Worm (Caenorhabditis elegans): ENCODE data around the gene hpo-8.

DNA sequence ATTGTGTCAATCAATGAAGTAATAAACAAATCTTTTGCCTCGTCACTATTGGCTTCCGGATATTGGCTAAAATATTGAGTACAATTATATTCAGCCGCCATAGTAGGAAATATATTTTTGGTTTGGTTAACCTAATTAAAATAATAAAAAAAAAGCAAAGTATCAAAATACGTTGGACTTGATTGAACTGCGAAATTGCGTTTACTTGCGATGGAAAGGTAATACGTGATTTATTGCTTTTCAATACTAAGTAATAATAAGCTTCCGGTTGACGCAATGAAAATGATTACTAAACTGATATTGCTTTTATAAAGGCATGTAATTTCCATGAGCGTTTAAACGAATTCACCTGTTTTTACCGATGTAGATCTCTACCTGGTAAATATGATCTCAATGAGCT, 39.5 kb upstream of the hpo-8 start, which contains the start of gene dmsr-9:
- no peak for TF ChIP-seq pqm-1 (tag; optimal IDR thresholded peaks at IDR 0.05)
- TF ChIP-seq ceh-9 (tag; optimal IDR thresholded peaks at IDR 0.05) = no peak
- no peak for TF ChIP-seq pax-1 (tag; optimal IDR thresholded peaks at IDR 0.05)
- no peak for TF ChIP-seq dmd-4 (tag; optimal IDR thresholded peaks at IDR 0.05; ENCODE audit: borderline replicate concordance)
- no peak for TF ChIP-seq dve-1 (tag; optimal IDR thresholded peaks at IDR 0.05)

Data from whole organism, late embryonic.